Worm (Caenorhabditis elegans): ENCODE results near the gene acdh-10.

Gene acdh-10

DNA sequence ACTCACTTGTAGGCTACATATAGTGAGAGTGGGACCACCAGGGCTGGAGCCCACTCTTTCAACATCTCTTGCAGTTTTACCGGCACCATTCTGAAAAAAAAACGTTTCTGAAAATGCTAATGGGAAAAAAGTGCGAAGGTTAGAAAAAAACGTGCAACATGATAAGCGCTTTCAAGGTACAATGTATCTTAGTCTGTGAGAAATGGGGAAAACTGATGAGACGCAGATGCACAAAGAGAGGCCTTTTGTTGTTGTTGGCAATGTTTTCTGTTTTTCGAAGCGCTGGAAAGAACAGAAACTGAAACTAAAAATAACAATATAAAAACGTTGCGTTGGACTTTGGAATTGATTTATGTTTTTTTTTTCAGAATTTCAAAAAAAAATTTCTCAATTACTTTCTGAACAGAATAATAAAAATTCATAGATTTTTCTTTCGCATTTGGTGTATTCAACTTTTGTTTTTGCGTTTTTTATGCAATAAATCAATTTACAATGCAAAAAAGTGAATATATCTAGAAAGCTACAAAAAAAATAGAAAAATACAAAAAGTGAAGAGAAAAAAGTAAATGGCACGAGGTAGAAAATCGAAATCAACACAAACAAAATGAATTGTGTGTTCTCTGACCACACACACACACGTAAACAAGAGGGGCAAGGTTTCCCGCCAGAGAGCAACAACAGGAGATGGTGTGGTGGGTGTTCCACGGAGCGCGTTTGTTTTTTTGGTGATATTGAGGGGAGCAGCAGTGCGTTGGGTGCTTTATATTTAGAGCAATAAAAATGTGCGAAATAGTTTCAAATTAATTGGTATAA is 21.3 kb upstream of the acdh-10 start, which contains the start of gene dhs-30:
Gene dhs-30, minus strand, starts transcription at position 90 of the 813 bp plus-strand sequence.
- TF ChIP-seq tlp-1 (tag; optimal IDR thresholded peaks at IDR 0.05) (no peak), fkh-4 (tag; optimal IDR thresholded peaks at IDR 0.05; ENCODE audit: borderline replicate concordance) (no peak), ceh-82 (tag; optimal IDR thresholded peaks at IDR 0.05) (no peak), fkh-8 (tag; optimal IDR thresholded peaks at IDR 0.05) (no peak), snpc-4 (tag; optimal IDR thresholded peaks at IDR 0.05) (no peak), skn-1 (tag; optimal IDR thresholded peaks at IDR 0.05) (no peak), elt-2 (tag; optimal IDR thresholded peaks at IDR 0.05) (peak; percentile 2), aha-1 (tag; optimal IDR thresholded peaks at IDR 0.05) (no peak), mef-2 (tag; optimal IDR thresholded peaks at IDR 0.05) (no peak), nhr-19 (GFP tag; conservative IDR thresholded peaks at IDR 0.05) (peak; percentile 42), nhr-71 (tag; optimal IDR thresholded peaks at IDR 0.05) (no peak), mdl-1 (tag; optimal IDR thresholded peaks at IDR 0.05) (no peak), C16A3.4 (tag; optimal IDR thresholded peaks at IDR 0.05) (peak; percentile 22), unc-86 (tag; optimal IDR thresholded peaks at IDR 0.05) (no peak), egl-13 (tag; optimal IDR thresholded peaks at IDR 0.05) (no peak), lin-15B (tag; optimal IDR thresholded peaks at IDR 0.05) (no peak), ceh-88 (GFP tag; IDR thresholded peaks at IDR 0.05) (no peak), lin-35 (GFP tag; optimal IDR thresholded peaks at IDR 0.05) (peak in 1 of 2 experiments; percentile 10), efl-3 (GFP tag; optimal IDR thresholded peaks at IDR 0.05) (no peak), nhr-237 (tag; optimal IDR thresholded peaks at IDR 0.05) (no peak), xbp-1 (tag; optimal IDR thresholded peaks at IDR 0.05) (no peak), aly-2 (tag; optimal IDR thresholded peaks at IDR 0.05) (no peak), ceh-63 (GFP tag; optimal IDR thresholded peaks at IDR 0.05) (no peak), ceh-90 (tag; optimal IDR thresholded peaks at IDR 0.05) (no peak), hlh-4 (tag; optimal IDR thresholded peaks at IDR 0.05) (no peak), C04F5.9 (tag; optimal IDR thresholded peaks at IDR 0.05) (no peak), egl-27 (tag; optimal IDR thresholded peaks at IDR 0.05) (no peak), unc-30 (tag; optimal IDR thresholded peaks at IDR 0.05) (no peak), ama-1 (optimal IDR thresholded peaks at IDR 0.05) (no peak), nhr-77 (tag; optimal IDR thresholded peaks at IDR 0.05) (no peak), dpl-1 (GFP tag; optimal IDR thresholded peaks at IDR 0.05) (peak in 1 of 3 experiments; percentile 18), ets-5 (GFP tag; IDR thresholded peaks at IDR 0.05) (no peak), pax-3 (tag; optimal IDR thresholded peaks at IDR 0.05) (no peak), jun-1 (tag; optimal IDR thresholded peaks at IDR 0.05) (no peak), nhr-76 (tag; optimal IDR thresholded peaks at IDR 0.05) (no peak)

ce11 chrX:17234988-17235387 is 20.3 kb upstream of the acdh-10 start:
- no peak for TF ChIP-seq fkh-4 (tag; optimal IDR thresholded peaks at IDR 0.05; ENCODE audit: borderline replicate concordance)
- no peak for TF ChIP-seq blmp-1 (tag; optimal IDR thresholded peaks at IDR 0.05)
- no peak for TF ChIP-seq ceh-90 (tag; optimal IDR thresholded peaks at IDR 0.05)
- TF ChIP-seq unc-86 (tag; optimal IDR thresholded peaks at IDR 0.05), result no peak
- no peak for TF ChIP-seq ceh-88 (GFP tag; IDR thresholded peaks at IDR 0.05)
- TF ChIP-seq mdl-1 (tag; optimal IDR thresholded peaks at IDR 0.05), result no peak
- no peak for TF ChIP-seq lin-14 (GFP tag; optimal IDR thresholded peaks at IDR 0.05)
- TF ChIP-seq unc-98 (GFP tag; IDR thresholded peaks at IDR 0.05), result no peak

- TF ChIP-seq nhr-47 (tag; optimal IDR thresholded peaks at IDR 0.05) (no peak), ceh-88 (GFP tag; IDR thresholded peaks at IDR 0.05) (no peak)
Observed at ce11 chrX:17231348-17231747, 16.6 kb upstream of the acdh-10 start, which contains the start of gene T25G12.3. TSS of gene T25G12.3 (plus strand) at chrX:17231648.
